Worm (Caenorhabditis elegans): Measurements from ENCODE around the gene elt-2.

- TF ChIP-seq zag-1 (tag; optimal IDR thresholded peaks at IDR 0.05) (no peak), ZK546.5 (tag; optimal IDR thresholded peaks at IDR 0.05) (no peak), nhr-11 (tag; optimal IDR thresholded peaks at IDR 0.05) (no peak), nfya-1 (tag; optimal IDR thresholded peaks at IDR 0.05; ENCODE audit: insufficient read depth) (no peak), pha-4 (tag; optimal IDR thresholded peaks at IDR 0.05) (no peak), nhr-77 (tag; optimal IDR thresholded peaks at IDR 0.05) (no peak), nhr-237 (tag; optimal IDR thresholded peaks at IDR 0.05) (no peak), unc-62 (GFP tag; optimal IDR thresholded peaks at IDR 0.05) (no peak), lin-39 (tag; optimal IDR thresholded peaks at IDR 0.05) (no peak), elt-2 (tag; optimal IDR thresholded peaks at IDR 0.05) (no peak)
Measured at ce11 chrX:10444705-10445104, 36.3 kb upstream of the elt-2 start, which contains the start of gene C39B10.4.

All from whole organism, L3 larva.